Fruit fly (Drosophila melanogaster) whole organism: ENCODE data around the gene Wdr24.

Source experiments
- CG8478 ChIP-seq: fragments of >200 bp; optimal IDR thresholded peaks from 2 replicates; lab custom pipeline; 2018; ENCODE audit warnings: inconsistent platforms
- EcR ChIP-seq, 2 experiments: fragments of >200 bp; optimal IDR thresholded peaks; 2 replicates each; lab custom pipeline; 2017; ENCODE audit warnings: missing biosample characterization in 2 of 2, missing genetic modification characterization in 2 of 2, missing genetic modification reagents in 2 of 2
- pan ChIP-seq: fragments of >200 bp; optimal IDR thresholded peaks from 2 replicates; lab custom pipeline; 2017
- psq ChIP-seq: fragments of >200 bp; optimal IDR thresholded peaks from 2 replicates; lab custom pipeline; 2017
- usp ChIP-seq: fragments of >200 bp; optimal IDR thresholded peaks from 2 replicates; lab custom pipeline; 2017; ENCODE audit warnings: missing biosample characterization, missing genetic modification characterization, mixed read lengths

- TF ChIP-seq psq (lab: Kevin White, UChicago): no peak
- no peak for TF ChIP-seq CG8478 (lab: Kevin White, UChicago)
- TF ChIP-seq usp (GFP tag; lab: Kevin White, UChicago): no peak
- TF ChIP-seq pan: no peak
- TF ChIP-seq EcR (GFP tag; optimal IDR thresholded peaks at IDR 0.05; lab: Kevin White, UChicago): no peak
Observed at dm6 chr3R:29786016-29786996, 41.4 kb upstream of the Wdr24 start.
